Worm (Caenorhabditis elegans) whole organism, L2 larva: ENCODE measurements around the gene klp-13.

Source experiments
- C34F6.9 ChIP-seq: fragments of 150-350 bp; optimal IDR thresholded peaks from 2 replicates; lab custom pipeline; 2014; ENCODE audit warnings: missing biosample characterization, missing genetic modification characterization
- F13H6.1 ChIP-seq: sonication (generic microtip); optimal IDR thresholded peaks from 2 replicates; lab custom pipeline; 2016; ENCODE audit warnings: missing genetic modification characterization, missing compliant biosample characterization
- ama-1 ChIP-seq: fragments of 150-350 bp; optimal IDR thresholded peaks from 2 replicates; lab custom pipeline; 2018; ENCODE audit warnings: inconsistent platforms
- blmp-1 ChIP-seq: sonication (generic microtip); optimal IDR thresholded peaks from 2 replicates; lab custom pipeline; 2017; ENCODE audit warnings: missing genetic modification characterization, mild to moderate bottlenecking, missing compliant biosample characterization, antibody characterized with exemption, moderate library complexity; ENCODE audit not compliant: insufficient read depth
- ceh-16 ChIP-seq: fragments of 150-350 bp; optimal IDR thresholded peaks from 2 replicates; lab custom pipeline; 2014; ENCODE audit warnings: missing biosample characterization, missing genetic modification characterization
- ceh-82 ChIP-seq: fragments of 150-350 bp; optimal IDR thresholded peaks from 2 replicates; lab custom pipeline; 2014; ENCODE audit warnings: missing biosample characterization, missing genetic modification characterization
- crh-2 ChIP-seq: sonication (generic microtip); optimal IDR thresholded peaks from 2 replicates; lab custom pipeline; 2017; ENCODE audit warnings: missing biosample characterization, missing genetic modification characterization
- dmd-4 ChIP-seq: sonication (generic microtip); optimal IDR thresholded peaks from 2 replicates; lab custom pipeline; 2017; ENCODE audit warnings: missing biosample characterization, missing genetic modification characterization
- elt-1 ChIP-seq: fragments of 150-350 bp; optimal IDR thresholded peaks from 2 replicates; lab custom pipeline; 2014; ENCODE audit warnings: missing biosample characterization, missing genetic modification characterization
- elt-3 ChIP-seq: sonication (generic microtip); optimal IDR thresholded peaks from 2 replicates; lab custom pipeline; 2017; ENCODE audit warnings: missing biosample characterization, missing genetic modification characterization
- fos-1 ChIP-seq: fragments of 150-350 bp; optimal IDR thresholded peaks from 2 replicates; lab custom pipeline; 2014; ENCODE audit warnings: missing biosample characterization, missing genetic modification characterization
- gmeb-1 ChIP-seq: fragments of 150-350 bp; optimal IDR thresholded peaks from 2 replicates; lab custom pipeline; 2014; ENCODE audit warnings: missing biosample characterization, missing genetic modification characterization
- lin-11 ChIP-seq: fragments of 150-350 bp; sonication (generic microtip); optimal IDR thresholded peaks from 2 replicates; lab custom pipeline; 2014; ENCODE audit warnings: missing biosample characterization, missing genetic modification characterization, inconsistent platforms, mixed read lengths
- lin-13 ChIP-seq: fragments of 150-350 bp; optimal IDR thresholded peaks from 2 replicates; lab custom pipeline; 2014; ENCODE audit warnings: missing biosample characterization, missing genetic modification reagents, missing genetic modification characterization
- lin-39 ChIP-seq: fragments of 150-350 bp; optimal IDR thresholded peaks from 2 replicates; lab custom pipeline; 2014; ENCODE audit warnings: missing biosample characterization, missing genetic modification reagents, missing genetic modification characterization
- mab-5 ChIP-seq: fragments of 150-350 bp; optimal IDR thresholded peaks from 2 replicates; lab custom pipeline; 2014; ENCODE audit warnings: missing biosample characterization, missing genetic modification characterization
- mbf-1 ChIP-seq: sonication (generic microtip); optimal IDR thresholded peaks from 2 replicates; lab custom pipeline; 2017; ENCODE audit warnings: missing biosample characterization, missing genetic modification characterization
- nhr-10 ChIP-seq: sonication (generic microtip); optimal IDR thresholded peaks from 2 replicates; lab custom pipeline; 2017; ENCODE audit warnings: missing biosample characterization, missing genetic modification characterization
- nhr-11 ChIP-seq: fragments of 150-350 bp; optimal IDR thresholded peaks from 2 replicates; lab custom pipeline; 2014; ENCODE audit warnings: missing biosample characterization, missing genetic modification characterization
- nhr-12 ChIP-seq: fragments of 150-350 bp; optimal IDR thresholded peaks from 2 replicates; lab custom pipeline; 2014; ENCODE audit warnings: missing biosample characterization, missing genetic modification characterization
- nhr-129 ChIP-seq: fragments of 150-350 bp; optimal IDR thresholded peaks from 2 replicates; lab custom pipeline; 2014; ENCODE audit warnings: missing biosample characterization, missing genetic modification characterization
- nhr-237 ChIP-seq: fragments of 150-350 bp; optimal IDR thresholded peaks from 2 replicates; lab custom pipeline; 2014; ENCODE audit warnings: missing biosample characterization, missing genetic modification characterization
- nhr-25 ChIP-seq: fragments of 150-350 bp; sonication (generic microtip); optimal IDR thresholded peaks from 3 replicates; lab custom pipeline; 2014; ENCODE audit warnings: missing biosample characterization, missing genetic modification characterization
- skn-1 ChIP-seq: sonication (generic microtip); optimal IDR thresholded peaks from 2 replicates; lab custom pipeline; 2017; ENCODE audit warnings: missing biosample characterization, missing genetic modification characterization
- sma-3 ChIP-seq: sonication (generic microtip); optimal IDR thresholded peaks from 2 replicates; lab custom pipeline; 2016; ENCODE audit warnings: missing genetic modification reagents, missing genetic modification characterization, missing compliant biosample characterization
- sma-9 ChIP-seq, 2 experiments: fragments of 150-350 bp in 1 of 2; sonication (generic microtip) in 1 of 2; optimal IDR thresholded peaks; 2 replicates each; lab custom pipeline; 2014 to 2016; ENCODE audit warnings: missing genetic modification characterization in 2 of 2, mild to moderate bottlenecking in 1 of 2, missing biosample characterization in 1 of 2, missing compliant biosample characterization in 1 of 2, missing genetic modification reagents in 1 of 2, moderate library complexity in 1 of 2
- snpc-4 ChIP-seq: fragments of 150-350 bp; optimal IDR thresholded peaks from 2 replicates; lab custom pipeline; 2014; ENCODE audit warnings: missing biosample characterization, missing genetic modification characterization
- unc-39 ChIP-seq: fragments of 150-350 bp; optimal IDR thresholded peaks from 2 replicates; lab custom pipeline; 2014; ENCODE audit warnings: missing biosample characterization, missing genetic modification characterization
- unc-55 ChIP-seq: fragments of 150-350 bp; sonication (generic microtip); optimal IDR thresholded peaks from 3 replicates; lab custom pipeline; 2014; ENCODE audit warnings: missing biosample characterization, missing genetic modification reagents, missing genetic modification characterization
- zag-1 ChIP-seq: fragments of 150-350 bp; optimal IDR thresholded peaks from 2 replicates; lab custom pipeline; 2014; ENCODE audit warnings: missing biosample characterization, missing genetic modification characterization
- ztf-11 ChIP-seq: sonication (generic microtip); optimal IDR thresholded peaks from 2 replicates; lab custom pipeline; 2017; ENCODE audit warnings: missing biosample characterization, missing genetic modification characterization
- ztf-4 ChIP-seq: fragments of 150-350 bp; optimal IDR thresholded peaks from 2 replicates; lab custom pipeline; 2014; ENCODE audit warnings: missing biosample characterization, missing genetic modification characterization

klp-13 gene

ce11 chrX:6022469-6022868 lies 37.7 kb downstream of the klp-13 start, which contains the start of gene lelo-3:
Gene lelo-3, minus strand, starts transcription at chrX:6022569.
- TF ChIP-seq mab-5 (tag; lab: Kevin White, UChicago) (no peak), ztf-11 (no peak), blmp-1 (tag; lab: Kevin White, UChicago) (no peak), lin-11 (no peak), lin-13 (no peak), unc-39 (tag; lab: Kevin White, UChicago) (no peak), zag-1 (tag; lab: Kevin White, UChicago) (no peak), nhr-129 (tag; lab: Kevin White, UChicago) (no peak), crh-2 (tag; lab: Kevin White, UChicago) (no peak), ceh-82 (tag; lab: Kevin White, UChicago) (no peak), ceh-16 (tag; lab: Kevin White, UChicago) (no peak), sma-3 (GFP tag; lab: Kevin White, UChicago) (no peak), snpc-4 (tag; lab: Kevin White, UChicago) (no peak), gmeb-1 (no peak)

ce11 chrX:6024977-6025376 lies 40.2 kb downstream of the klp-13 start:
- TF ChIP-seq crh-2 (tag; lab: Kevin White, UChicago): peak; percentile 52
- no peak for TF ChIP-seq mbf-1 (tag; lab: Kevin White, UChicago)
- TF ChIP-seq fos-1 (tag; lab: Kevin White, UChicago): peak; percentile 83
- TF ChIP-seq sma-9 (GFP tag; optimal IDR thresholded peaks at IDR 0.05; lab: Kevin White, UChicago): peak; percentile 60
- TF ChIP-seq sma-9 (tag; optimal IDR thresholded peaks at IDR 0.05; lab: Kevin White, UChicago): no peak
- peak; percentile 10 for TF ChIP-seq F13H6.1 (tag; lab: Kevin White, UChicago)
- TF ChIP-seq nhr-129 (tag; lab: Kevin White, UChicago): peak; percentile 14

ce11 chrX:6026732-6027528 lies 42.1 kb downstream of the klp-13 start:
- TF ChIP-seq unc-39 (tag; lab: Kevin White, UChicago) (no peak), unc-55 (GFP tag; lab: Kevin White, UChicago) (no peak), blmp-1 (tag; lab: Kevin White, UChicago) (peak; percentile 92), C34F6.9 (tag; lab: Kevin White, UChicago) (no peak)

- TF ChIP-seq nhr-25: peak; percentile 5
- TF ChIP-seq ceh-16 (tag; lab: Kevin White, UChicago): peak; percentile 49
- no peak for TF ChIP-seq sma-3 (GFP tag; lab: Kevin White, UChicago)
Observed at ce11 chrX:6029075-6029474, 44.3 kb downstream of the klp-13 start.

- no peak for TF ChIP-seq ceh-82 (tag; lab: Kevin White, UChicago)
- TF ChIP-seq elt-3: no peak
- TF ChIP-seq nhr-12 (tag; lab: Kevin White, UChicago): no peak
- TF ChIP-seq ama-1 (lab: Kevin White, UChicago): no peak
- TF ChIP-seq lin-11: no peak
- no peak for TF ChIP-seq elt-1
- TF ChIP-seq lin-39 (tag; lab: Kevin White, UChicago): no peak
- no peak for TF ChIP-seq nhr-11 (tag; lab: Kevin White, UChicago)
- no peak for TF ChIP-seq nhr-10 (tag; lab: Kevin White, UChicago)
- TF ChIP-seq nhr-237 (tag; lab: Kevin White, UChicago): no peak
- TF ChIP-seq ztf-11: no peak
- TF ChIP-seq nhr-25: no peak
- no peak for TF ChIP-seq ztf-4 (tag; lab: Kevin White, UChicago)
- TF ChIP-seq dmd-4 (tag; lab: Kevin White, UChicago): no peak
- no peak for TF ChIP-seq skn-1 (tag; lab: Kevin White, UChicago)
Observed at ce11 chrX:6031169-6031568, 46.4 kb downstream of the klp-13 start, which contains the start of gene ipp-5. Gene ipp-5, plus strand, starts transcription at chrX:6031469.
